Fruit fly (Drosophila melanogaster) whole organism, embryonic: ENCODE results near the gene qm.

Experiments used
- Ada2b ChIP-seq: fragments of 200-800 bp; sonication (Bioruptor generic); IDR thresholded peaks from 2 replicates; pipeline ENCODE4 v1.3.6; 2022; ENCODE audit warnings: missing biosample characterization, missing genetic modification characterization
- Bteb2 ChIP-seq: fragments of 200-800 bp; sonication (Bioruptor generic); optimal IDR thresholded peaks from 2 replicates; lab custom pipeline; 2016; ENCODE audit warnings: missing biosample characterization, missing genetic modification characterization
- CG10543 ChIP-seq: fragments of 200-800 bp; sonication (Bioruptor generic); optimal IDR thresholded peaks from 3 replicates; lab custom pipeline; 2017; ENCODE audit warnings: missing biosample characterization, mild to moderate bottlenecking, missing genetic modification characterization, moderate library complexity
- CG10959 ChIP-seq: fragments of 200-800 bp; sonication (Bioruptor generic); IDR thresholded peaks from 2 replicates; pipeline ENCODE4 v1.3.6; 2022; ENCODE audit warnings: missing biosample characterization, missing genetic modification characterization
- CG13123 ChIP-seq: fragments of 200-800 bp; sonication (Bioruptor generic); optimal IDR thresholded peaks from 2 replicates; lab custom pipeline; 2016; ENCODE audit warnings: missing biosample characterization, missing genetic modification characterization
- CG13296 ChIP-seq: fragments of 200-800 bp; sonication (Bioruptor generic); optimal IDR thresholded peaks from 3 replicates; lab custom pipeline; 2018; ENCODE audit warnings: missing biosample characterization, mild to moderate bottlenecking, missing genetic modification characterization
- CG13894 ChIP-seq: fragments of 200-800 bp; sonication (Bioruptor generic); optimal IDR thresholded peaks from 3 replicates; lab custom pipeline; 2018; ENCODE audit warnings: missing biosample characterization, mild to moderate bottlenecking, missing genetic modification characterization, moderate library complexity
- CG15514 ChIP-seq: fragments of 200-800 bp; sonication (Bioruptor generic); optimal IDR thresholded peaks from 3 replicates; lab custom pipeline; 2017; ENCODE audit warnings: missing biosample characterization, missing genetic modification characterization, mild to moderate bottlenecking, moderate library complexity, missing genetic modification reagents
- CG15696 ChIP-seq: fragments of 200-800 bp; sonication (Bioruptor generic); optimal IDR thresholded peaks from 2 replicates; lab custom pipeline; 2019; ENCODE audit warnings: missing biosample characterization, mild to moderate bottlenecking, missing genetic modification characterization, moderate library complexity
- CG17359 ChIP-seq: fragments of 200-800 bp; sonication (Bioruptor generic); optimal IDR thresholded peaks from 3 replicates; lab custom pipeline; 2018; ENCODE audit warnings: missing biosample characterization, mild to moderate bottlenecking, missing genetic modification characterization, moderate library complexity
- CG17612 ChIP-seq: fragments of 200-800 bp; sonication (Bioruptor generic); IDR thresholded peaks from 2 replicates; pipeline ENCODE4 v1.3.6; 2022; ENCODE audit warnings: missing biosample characterization, missing genetic modification characterization
- CG18262 ChIP-seq: fragments of 200-800 bp; optimal IDR thresholded peaks from 3 replicates; lab custom pipeline; 2019; ENCODE audit warnings: missing biosample characterization, mild to moderate bottlenecking, missing genetic modification characterization, moderate library complexity
- CG18599 ChIP-seq: fragments of 200-800 bp; sonication (Bioruptor generic); optimal IDR thresholded peaks from 3 replicates; lab custom pipeline; 2017; ENCODE audit warnings: missing biosample characterization, missing genetic modification characterization, mild to moderate bottlenecking, moderate library complexity, missing genetic modification reagents
- CG3065 ChIP-seq: fragments of 200-800 bp; sonication (Bioruptor generic); optimal IDR thresholded peaks from 2 replicates; lab custom pipeline; 2016; ENCODE audit warnings: missing biosample characterization, missing genetic modification characterization
- CG34422 ChIP-seq: fragments of 200-800 bp; sonication (Bioruptor generic); IDR thresholded peaks from 3 replicates; pipeline ENCODE4 v1.3.6; 2022; ENCODE audit warnings: missing biosample characterization, missing genetic modification characterization
- CG3726 ChIP-seq: fragments of 200-800 bp; sonication (Bioruptor generic); IDR thresholded peaks from 3 replicates; pipeline ENCODE4, ENCODE4 v1.3.6; 2022; ENCODE audit warnings: missing biosample characterization, missing genetic modification characterization
- CG43689 ChIP-seq: fragments of 200-800 bp; sonication (Bioruptor generic); IDR thresholded peaks from 2 replicates; pipeline ENCODE4 v1.3.6; 2022; ENCODE audit warnings: missing biosample characterization, missing genetic modification characterization
- CG7839 ChIP-seq: fragments of 200-800 bp; sonication (Bioruptor generic); optimal IDR thresholded peaks from 3 replicates; lab custom pipeline; 2018; ENCODE audit warnings: missing biosample characterization, mild to moderate bottlenecking, missing genetic modification characterization, moderate library complexity
- CG8281 ChIP-seq: fragments of 200-800 bp; sonication (Bioruptor generic); optimal IDR thresholded peaks from 2 replicates; lab custom pipeline; 2018; ENCODE audit warnings: missing biosample characterization, mild to moderate bottlenecking, missing genetic modification characterization, moderate library complexity
- CG8765 ChIP-seq: fragments of 200-800 bp; sonication (Bioruptor generic); IDR thresholded peaks from 2 replicates; pipeline ENCODE4 v1.3.6; 2022; ENCODE audit warnings: missing biosample characterization, missing genetic modification characterization
- CG9727 ChIP-seq: fragments of 200-800 bp; sonication (Bioruptor generic); optimal IDR thresholded peaks from 3 replicates; lab custom pipeline; 2017; ENCODE audit warnings: missing biosample characterization, mild to moderate bottlenecking, missing genetic modification characterization
- CTCF ChIP-seq: fragments of 200-800 bp; sonication (Bioruptor generic); optimal IDR thresholded peaks from 2 replicates; lab custom pipeline; 2017; ENCODE audit warnings: missing biosample characterization, mild to moderate bottlenecking, missing genetic modification characterization, moderate library complexity
- Camta ChIP-seq: fragments of 200-800 bp; sonication (Bioruptor generic); optimal IDR thresholded peaks from 2 replicates; lab custom pipeline; 2016; ENCODE audit warnings: missing biosample characterization, missing genetic modification characterization
- H15 ChIP-seq: fragments of 200-800 bp; sonication (Bioruptor generic); IDR thresholded peaks from 3 replicates; pipeline ENCODE4 v1.3.6; 2022; ENCODE audit warnings: missing biosample characterization, missing genetic modification characterization
- HLHmδ ChIP-seq: fragments of 200-800 bp; sonication (Bioruptor generic); optimal IDR thresholded peaks from 2 replicates; lab custom pipeline; 2018; ENCODE audit warnings: missing biosample characterization, mild to moderate bottlenecking, missing genetic modification characterization, moderate library complexity
- Hmx ChIP-seq: fragments of 200-800 bp; sonication (Bioruptor generic); optimal IDR thresholded peaks from 2 replicates; lab custom pipeline; 2016; ENCODE audit warnings: missing biosample characterization, missing genetic modification characterization
- Hsf ChIP-seq: fragments of 200-800 bp; sonication (Bioruptor generic); optimal IDR thresholded peaks from 3 replicates; lab custom pipeline; 2016; ENCODE audit warnings: missing biosample characterization, missing genetic modification characterization
- Jarid2 ChIP-seq: fragments of 200-800 bp; sonication (Bioruptor generic); optimal IDR thresholded peaks from 3 replicates; lab custom pipeline; 2017; ENCODE audit warnings: mild to moderate bottlenecking, missing biosample characterization, missing genetic modification reagents, missing genetic modification characterization
- Med ChIP-seq: fragments of 200-800 bp; sonication (Bioruptor generic); peaks from one replicate; lab custom pipeline; 2016; ENCODE audit warnings: missing biosample characterization, missing genetic modification characterization, mild to moderate bottlenecking, inconsistent platforms, moderate library complexity
- NC2α ChIP-seq: fragments of 200-800 bp; sonication (Bioruptor generic); optimal IDR thresholded peaks from 2 replicates; lab custom pipeline; 2016; ENCODE audit warnings: missing biosample characterization, missing genetic modification characterization
- NK7.1 ChIP-seq: fragments of 200-800 bp; sonication (Bioruptor generic); optimal IDR thresholded peaks from 3 replicates; lab custom pipeline; 2016; ENCODE audit warnings: missing biosample characterization, missing genetic modification characterization
- Optix ChIP-seq: fragments of 200-800 bp; sonication (Bioruptor generic); IDR thresholded peaks from 3 replicates; pipeline ENCODE4 v1.3.6; 2022; ENCODE audit warnings: missing biosample characterization, missing genetic modification characterization
- Usf ChIP-seq: fragments of 200-800 bp; sonication (Bioruptor generic); optimal IDR thresholded peaks from 2 replicates; lab custom pipeline; 2017; ENCODE audit warnings: missing genotype, missing biosample characterization, missing genetic modification characterization
- Xrp1 ChIP-seq: fragments of 200-800 bp; sonication (Bioruptor generic); IDR thresholded peaks from 2 replicates; pipeline ENCODE4 v1.3.6; 2022; ENCODE audit warnings: missing biosample characterization, missing genetic modification characterization
- caup ChIP-seq: fragments of 200-800 bp; sonication (Bioruptor generic); optimal IDR thresholded peaks from 3 replicates; lab custom pipeline; 2017; ENCODE audit warnings: missing biosample characterization, mild to moderate bottlenecking, missing genetic modification characterization, moderate library complexity; ENCODE audit not compliant: severe bottlenecking
- eve ChIP-seq, 2 experiments: fragments of >200 bp; optimal IDR thresholded peaks; 2 replicates each; lab custom pipeline; 2017; ENCODE audit warnings: missing biosample characterization in 2 of 2, missing genetic modification characterization in 2 of 2
- grau ChIP-seq: fragments of 200-800 bp; optimal IDR thresholded peaks from 3 replicates; lab custom pipeline; 2019; ENCODE audit warnings: missing biosample characterization, mild to moderate bottlenecking, missing genetic modification characterization, moderate library complexity
- mirr ChIP-seq: fragments of 200-800 bp; sonication (Bioruptor generic); optimal IDR thresholded peaks from 3 replicates; lab custom pipeline; 2018; ENCODE audit warnings: missing biosample characterization, mild to moderate bottlenecking, missing genetic modification characterization
- nerfin-2 ChIP-seq: fragments of 200-800 bp; sonication (Bioruptor generic); IDR thresholded peaks from 2 replicates; pipeline ENCODE4 v1.3.6; 2022; ENCODE audit warnings: missing biosample characterization, missing genetic modification characterization; ENCODE audit not compliant: partially characterized antibody
- pfk ChIP-seq: fragments of 200-800 bp; sonication (Bioruptor generic); optimal IDR thresholded peaks from 2 replicates; lab custom pipeline; 2018; ENCODE audit warnings: missing biosample characterization, mild to moderate bottlenecking, missing genetic modification characterization, moderate library complexity
- phol ChIP-seq: fragments of 200-800 bp; sonication (Bioruptor generic); optimal IDR thresholded peaks from 3 replicates; lab custom pipeline; 2018; ENCODE audit warnings: missing biosample characterization, mild to moderate bottlenecking, missing genetic modification characterization, moderate library complexity
- pum ChIP-seq: fragments of 200-800 bp; sonication (Bioruptor generic); optimal IDR thresholded peaks from 2 replicates; lab custom pipeline; 2016; ENCODE audit warnings: missing biosample characterization, missing genetic modification characterization
- sc ChIP-seq, 3 experiments: fragments of >200 bp in 2 of 3; fragments of 200-800 bp in 1 of 3; sonication (Bioruptor generic) in 1 of 3; optimal IDR thresholded peaks; 2 replicates in 2 of 3; 3 replicates in 1 of 3; lab custom pipeline; 2017; ENCODE audit warnings: mild to moderate bottlenecking in 1 of 3, missing biosample characterization in 1 of 3, missing genetic modification characterization in 1 of 3, missing genetic modification reagents in 1 of 3
- sd ChIP-seq: fragments of 200-800 bp; sonication (Bioruptor generic); optimal IDR thresholded peaks from 3 replicates; lab custom pipeline; 2018; ENCODE audit warnings: missing biosample characterization, mild to moderate bottlenecking, missing genetic modification characterization, moderate library complexity
- sim ChIP-seq: fragments of 200-800 bp; sonication (Bioruptor generic); IDR thresholded peaks from 2 replicates; pipeline ENCODE4 v1.3.6; 2022; ENCODE audit warnings: missing biosample characterization, missing genetic modification characterization
- sug ChIP-seq: fragments of 200-800 bp; optimal IDR thresholded peaks from 2 replicates; lab custom pipeline; 2019; ENCODE audit warnings: missing biosample characterization, mild to moderate bottlenecking, missing genetic modification characterization, moderate library complexity
- toy ChIP-seq: fragments of 200-800 bp; sonication (Bioruptor generic); IDR thresholded peaks from 2 replicates; pipeline ENCODE4 v1.3.6; 2022; ENCODE audit warnings: missing biosample characterization, missing genetic modification characterization
- unpg ChIP-seq: fragments of 200-800 bp; sonication (Bioruptor generic); optimal IDR thresholded peaks from 3 replicates; lab custom pipeline; 2018; ENCODE audit warnings: missing biosample characterization, mild to moderate bottlenecking, missing genetic modification characterization, moderate library complexity
- vfl ChIP-seq: fragments of 200-800 bp; sonication (Bioruptor generic); optimal IDR thresholded peaks from 2 replicates; lab custom pipeline; 2016; ENCODE audit warnings: missing biosample characterization, missing genetic modification characterization
- wor ChIP-seq: fragments of 200-800 bp; sonication (Bioruptor generic); IDR thresholded peaks from 2 replicates; pipeline ENCODE4 v1.3.6; 2022; ENCODE audit warnings: missing biosample characterization, missing genetic modification characterization
- z ChIP-seq: fragments of 200-800 bp; sonication (Bioruptor generic); IDR thresholded peaks from 3 replicates; pipeline ENCODE4 v1.3.6; 2022; ENCODE audit warnings: missing biosample characterization, missing genetic modification characterization

The qm gene

DNA sequence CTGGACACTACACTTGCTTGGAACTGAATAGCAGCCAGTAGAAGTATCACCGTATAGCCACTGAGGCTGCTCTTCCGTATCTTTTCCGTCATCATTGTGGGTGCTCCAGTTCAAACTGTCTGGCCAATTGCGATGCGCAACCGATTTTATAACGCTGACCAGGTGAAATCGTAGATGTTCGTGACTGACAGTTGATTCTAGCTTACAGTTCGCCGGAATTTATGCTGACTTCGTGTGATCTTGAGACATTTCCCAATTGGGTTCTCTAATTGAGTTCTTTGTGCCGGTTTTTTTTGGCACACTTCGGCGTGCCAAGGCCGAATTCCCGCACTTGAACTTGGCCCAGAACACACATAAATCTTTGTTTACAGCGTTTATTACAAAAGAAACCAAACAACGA lies 1.2 kb upstream of the qm start, which contains the start of gene CG14834:
TSS of gene CG14834 (minus strand) at position 173 of the 400 bp plus-strand sequence.
- TF ChIP-seq CG13296 (GFP tag; lab: Kevin White, UChicago) (no peak), CG8765 (GFP tag; lab: Robert Waterston, UW) (no peak), CG43689 (GFP tag; lab: Robert Waterston, UW) (no peak), phol (no peak), unpg (GFP tag; lab: Kevin White, UChicago) (no peak), CG17359 (tag; lab: Kevin White, UChicago) (no peak), NC2α (GFP tag; lab: Kevin White, UChicago) (no peak), Ada2b (no peak), CG15696 (tag; lab: Kevin White, UChicago) (no peak), Usf (no peak), z (GFP tag; lab: Robert Waterston, UW) (no peak), Camta (no peak), Jarid2 (GFP tag; lab: Kevin White, UChicago) (no peak), CG7839 (no peak), Hsf (GFP tag; lab: Kevin White, UChicago) (no peak), CG17612 (GFP tag; lab: Robert Waterston, UW) (no peak), sim (no peak)

- TF ChIP-seq eve (GFP tag; optimal IDR thresholded peaks at IDR 0.05; lab: Kevin White, UChicago) (no peak), CTCF (no peak), nerfin-2 (GFP tag; lab: Robert Waterston, UW) (no peak), H15 (no peak), Xrp1 (GFP tag; lab: Robert Waterston, UW) (no peak), grau (tag; lab: Kevin White, UChicago) (no peak), NK7.1 (GFP tag; lab: Kevin White, UChicago) (no peak), Usf (no peak), toy (GFP tag; lab: Robert Waterston, UW) (no peak), Hmx (GFP tag; lab: Kevin White, UChicago) (no peak), mirr (GFP tag; lab: Kevin White, UChicago) (peak; percentile 16), CG13123 (no peak), pum (no peak), CG8281 (tag; lab: Kevin White, UChicago) (no peak), CG15514 (GFP tag; lab: Kevin White, UChicago) (peak; percentile 19), wor (no peak), CG34422 (GFP tag; lab: Robert Waterston, UW) (no peak), caup (GFP tag; lab: Kevin White, UChicago) (peak; percentile 6), HLHmδ (no peak), vfl (no peak), Optix (GFP tag; lab: Robert Waterston, UW) (no peak), pfk (GFP tag; lab: Kevin White, UChicago) (no peak), sd (tag; lab: Kevin White, UChicago) (peak; percentile 37), CG3726 (no peak), sug (peak; percentile 13), Med (GFP tag; lab: Kevin White, UChicago) (peak; percentile 36), CG9727 (GFP tag; lab: Kevin White, UChicago) (peak; percentile 9), Bteb2 (GFP tag; lab: Kevin White, UChicago) (no peak), CG18599 (GFP tag; lab: Kevin White, UChicago) (peak; percentile 38), CG10959 (no peak), CG3065 (no peak), sc (optimal IDR thresholded peaks at IDR 0.05; lab: Kevin White, UChicago) (no peak), sc (GFP tag; optimal IDR thresholded peaks at IDR 0.05; lab: Kevin White, UChicago) (no peak), CG10543 (GFP tag; lab: Kevin White, UChicago) (peak; percentile 40), CG13894 (tag; lab: Kevin White, UChicago) (peak; percentile 0), CG18262 (tag; lab: Kevin White, UChicago) (no peak)
These were observed 1.2 kb downstream of the qm start for dm6 chr3L:7349311-7349710.
